Worm (Caenorhabditis elegans) whole organism, L4 larva: Measurements from ENCODE around the gene clhm-1.

Experiments
- D1046.2 ChIP-seq: fragments of 200-800 bp; sonication (Bioruptor generic); IDR thresholded peaks from 2 replicates; pipeline ENCODE4 v1.3.6; 2022; ENCODE audit warnings: missing genetic modification characterization, missing compliant biosample characterization
- F37D6.2 ChIP-seq: sonication (generic microtip); optimal IDR thresholded peaks from 2 replicates; lab custom pipeline; 2016; ENCODE audit warnings: mild to moderate bottlenecking, missing genetic modification characterization, missing compliant biosample characterization
- F49E8.2 ChIP-seq: sonication (generic microtip); optimal IDR thresholded peaks from 2 replicates; lab custom pipeline; 2016; ENCODE audit warnings: missing compliant biosample characterization, mild to moderate bottlenecking, missing genetic modification characterization, borderline replicate concordance
- Y5F2A.4 ChIP-seq: fragments of 200-800 bp; sonication (Bioruptor generic); optimal IDR thresholded peaks from 2 replicates; lab custom pipeline; 2018; ENCODE audit warnings: mild to moderate bottlenecking, missing genetic modification characterization, missing compliant biosample characterization
- ZK337.2 ChIP-seq: fragments of 200-800 bp; sonication (Bioruptor generic); IDR thresholded peaks from 2 replicates; pipeline ENCODE4 v1.3.6; 2022; ENCODE audit warnings: missing genetic modification reagents, missing genetic modification characterization, missing compliant biosample characterization
- aha-1 ChIP-seq: fragments of 150-350 bp; peaks from one replicate; lab custom pipeline; 2014; ENCODE audit warnings: missing biosample characterization, missing genetic modification characterization
- aly-2 ChIP-seq: sonication (generic microtip); optimal IDR thresholded peaks from 2 replicates; lab custom pipeline; 2018; ENCODE audit warnings: missing biosample characterization, missing genetic modification characterization
- ceh-20 ChIP-seq: fragments of 200-800 bp; sonication (Bioruptor generic); IDR thresholded peaks from 2 replicates; pipeline ENCODE4 v1.3.6; 2022; ENCODE audit warnings: missing genetic modification reagents, missing genetic modification characterization, missing compliant biosample characterization
- ceh-28 ChIP-seq: fragments of 150-350 bp; optimal IDR thresholded peaks from 2 replicates; lab custom pipeline; 2014; ENCODE audit warnings: missing biosample characterization, missing genetic modification reagents, missing genetic modification characterization
- ceh-32 ChIP-seq: sonication (generic microtip); optimal IDR thresholded peaks from 2 replicates; lab custom pipeline; 2016; ENCODE audit warnings: mild to moderate bottlenecking, missing genetic modification characterization, missing compliant biosample characterization; ENCODE audit not compliant: poor library complexity
- ceh-62 ChIP-seq: sonication (generic microtip); optimal IDR thresholded peaks from 2 replicates; lab custom pipeline; 2017; ENCODE audit warnings: missing biosample characterization, missing genetic modification characterization
- ceh-82 ChIP-seq: sonication (generic microtip); optimal IDR thresholded peaks from 2 replicates; lab custom pipeline; 2017; ENCODE audit warnings: missing biosample characterization, missing genetic modification characterization
- ces-1 ChIP-seq: fragments of 150-350 bp; sonication (generic microtip); optimal IDR thresholded peaks from 4 replicates; lab custom pipeline; 2014; ENCODE audit warnings: missing biosample characterization, missing genetic modification reagents, missing genetic modification characterization
- daf-12 ChIP-seq: fragments of 150-350 bp; optimal IDR thresholded peaks from 2 replicates; lab custom pipeline; 2014; ENCODE audit warnings: missing biosample characterization, missing genetic modification reagents, missing genetic modification characterization
- daf-16 ChIP-seq, 3 experiments: sonication (generic microtip); optimal IDR thresholded peaks; 2 replicates each; lab custom pipeline; 2016 to 2017; ENCODE audit warnings: missing genetic modification characterization in 3 of 3, missing genetic modification reagents in 3 of 3, mild to moderate bottlenecking in 2 of 3, missing compliant biosample characterization in 2 of 3, missing biosample characterization in 1 of 3, moderate library complexity in 1 of 3
- dmd-6 ChIP-seq: fragments of 200-800 bp; sonication (Bioruptor generic); IDR thresholded peaks from 2 replicates; pipeline ENCODE4 v1.3.6; 2022; ENCODE audit warnings: missing genetic modification reagents, missing genetic modification characterization, missing compliant biosample characterization
- duxl-1 ChIP-seq: sonication (generic microtip); optimal IDR thresholded peaks from 2 replicates; lab custom pipeline; 2016; ENCODE audit warnings: mild to moderate bottlenecking, missing genetic modification characterization, moderate library complexity, missing compliant biosample characterization; ENCODE audit not compliant: poor library complexity
- dve-1 ChIP-seq: sonication (generic microtip); optimal IDR thresholded peaks from 2 replicates; lab custom pipeline; 2017; ENCODE audit warnings: antibody characterized with exemption, mild to moderate bottlenecking, missing genetic modification characterization, missing compliant biosample characterization; ENCODE audit not compliant: insufficient read depth
- hif-1 ChIP-seq, 2 experiments: sonication (generic microtip); optimal IDR thresholded peaks; 2 replicates each; lab custom pipeline; 2016 to 2017; ENCODE audit warnings: missing compliant biosample characterization in 2 of 2, missing genetic modification characterization in 2 of 2, missing genetic modification reagents in 2 of 2, missing genotype in 2 of 2, mild to moderate bottlenecking in 1 of 2
- hlh-30 ChIP-seq: sonication (generic microtip); optimal IDR thresholded peaks from 2 replicates; lab custom pipeline; 2017; ENCODE audit warnings: antibody characterized with exemption, mild to moderate bottlenecking, missing genetic modification characterization, missing compliant biosample characterization; ENCODE audit not compliant: insufficient read depth
- lin-1 ChIP-seq: fragments of 200-800 bp; sonication (Bioruptor generic); IDR thresholded peaks from 2 replicates; pipeline ENCODE4 v1.3.6; 2022; ENCODE audit warnings: missing genetic modification reagents, missing genetic modification characterization, missing compliant biosample characterization
- lin-13 ChIP-seq: fragments of 150-350 bp; optimal IDR thresholded peaks from 2 replicates; lab custom pipeline; 2014; ENCODE audit warnings: missing biosample characterization, missing genetic modification reagents, missing genetic modification characterization
- lin-15B ChIP-seq: fragments of 150-350 bp; sonication (generic microtip); optimal IDR thresholded peaks from 3 replicates; lab custom pipeline; 2014; ENCODE audit warnings: missing biosample characterization, missing genetic modification characterization
- lin-38 ChIP-seq: fragments of 200-800 bp; sonication (Bioruptor generic); IDR thresholded peaks from 2 replicates; pipeline ENCODE4 v1.3.6; 2022; ENCODE audit warnings: missing genetic modification reagents, missing genetic modification characterization, missing compliant biosample characterization
- lsy-2 ChIP-seq, 2 experiments: fragments of 150-350 bp in 1 of 2; sonication (generic microtip) in 1 of 2; optimal IDR thresholded peaks; 2 replicates each; lab custom pipeline; 2014 to 2017; ENCODE audit warnings: missing biosample characterization in 2 of 2, missing genetic modification characterization in 2 of 2
- madf-9 ChIP-seq: fragments of 200-800 bp; sonication (Bioruptor generic); conservative IDR thresholded peaks from 2 replicates; pipeline ENCODE4 v1.3.6; 2022; ENCODE audit warnings: missing genetic modification reagents, missing genetic modification characterization, missing compliant biosample characterization
- mdl-1 ChIP-seq, 2 experiments: fragments of 150-350 bp in 1 of 2; sonication (generic microtip) in 1 of 2; optimal IDR thresholded peaks; 2 replicates each; lab custom pipeline; 2014 to 2017; ENCODE audit warnings: missing biosample characterization in 2 of 2, missing genetic modification characterization in 2 of 2
- mes-2 ChIP-seq: sonication (generic microtip); optimal IDR thresholded peaks from 2 replicates; lab custom pipeline; 2016; ENCODE audit warnings: missing genotype, mild to moderate bottlenecking, missing genetic modification characterization, missing compliant biosample characterization; ENCODE audit not compliant: poor library complexity, severe bottlenecking
- nhr-25 ChIP-seq: sonication (generic microtip); optimal IDR thresholded peaks from 2 replicates; lab custom pipeline; 2017; ENCODE audit warnings: missing genetic modification characterization, mild to moderate bottlenecking, missing compliant biosample characterization, antibody characterized with exemption, moderate library complexity, borderline replicate concordance; ENCODE audit not compliant: insufficient read depth
- nhr-28 ChIP-seq: fragments of 150-350 bp; optimal IDR thresholded peaks from 2 replicates; lab custom pipeline; 2014; ENCODE audit warnings: missing biosample characterization, missing genetic modification characterization
- nhr-76 ChIP-seq: fragments of 150-350 bp; optimal IDR thresholded peaks from 2 replicates; lab custom pipeline; 2014; ENCODE audit warnings: missing biosample characterization, missing genetic modification characterization
- rbr-2 ChIP-seq: sonication (generic microtip); optimal IDR thresholded peaks from 2 replicates; lab custom pipeline; 2016; ENCODE audit warnings: missing genotype, missing genetic modification characterization, missing compliant biosample characterization
- sdz-12 ChIP-seq: fragments of 200-800 bp; sonication (Bioruptor generic); optimal IDR thresholded peaks from 2 replicates; lab custom pipeline; 2018; ENCODE audit warnings: mild to moderate bottlenecking, missing genetic modification characterization, missing compliant biosample characterization
- set-16 ChIP-seq: fragments of 200-800 bp; sonication (Bioruptor generic); IDR thresholded peaks from 2 replicates; pipeline ENCODE4 v1.3.6; 2022; ENCODE audit warnings: missing genetic modification reagents, missing genetic modification characterization, missing compliant biosample characterization
- tag-97 ChIP-seq: fragments of 200-800 bp; sonication (Bioruptor generic); IDR thresholded peaks from 2 replicates; pipeline ENCODE4 v1.3.6; 2022; ENCODE audit warnings: missing genetic modification characterization, missing compliant biosample characterization
- unc-62 ChIP-seq, 3 experiments: fragments of 150-350 bp in 1 of 3; sonication (generic microtip); optimal IDR thresholded peaks in 2 of 3; peaks in 1 of 3; 1 replicate in 1 of 3; 2 replicates in 2 of 3; lab custom pipeline; 2014 to 2017; ENCODE audit warnings: missing biosample characterization in 3 of 3, missing genetic modification characterization in 3 of 3, missing genetic modification reagents in 3 of 3, missing genotype in 1 of 3
- zag-1 ChIP-seq: fragments of 150-350 bp; optimal IDR thresholded peaks from 2 replicates; lab custom pipeline; 2014; ENCODE audit warnings: missing biosample characterization, missing genetic modification characterization
- zfp-2 ChIP-seq: sonication (generic microtip); optimal IDR thresholded peaks from 2 replicates; lab custom pipeline; 2016; ENCODE audit warnings: mild to moderate bottlenecking, missing genetic modification characterization, missing compliant biosample characterization
- zip-11 ChIP-seq: fragments of 200-800 bp; sonication (Bioruptor generic); IDR thresholded peaks from 2 replicates; pipeline ENCODE4 v1.3.6; 2022; ENCODE audit warnings: missing genetic modification characterization, missing compliant biosample characterization
- zip-2 ChIP-seq: fragments of 150-350 bp; optimal IDR thresholded peaks from 2 replicates; lab custom pipeline; 2014; ENCODE audit warnings: missing biosample characterization, missing genetic modification characterization

The clhm-1 gene

ce11 chrII:6847917-6848379, 22.9 kb downstream of the clhm-1 start, which contains the start of gene tbc-6 (continued):
- TF ChIP-seq zfp-2 (tag; lab: Kevin White, UChicago) (no peak), nhr-76 (tag; lab: Kevin White, UChicago) (no peak), ceh-82 (tag; lab: Kevin White, UChicago) (no peak), lin-13 (no peak), tag-97 (GFP tag; lab: Robert Waterston, UW) (no peak), aly-2 (tag; lab: Kevin White, UChicago) (peak; percentile 93)

- TF ChIP-seq hlh-30 (tag; lab: Kevin White, UChicago) (peak; percentile 7), aly-2 (tag; lab: Kevin White, UChicago) (no peak), sdz-12 (GFP tag; lab: Kevin White, UChicago) (no peak), ceh-32 (no peak), set-16 (GFP tag; lab: Robert Waterston, UW) (peak; percentile 86)
Observed at ce11 chrII:6846723-6847122, 24.1 kb downstream of the clhm-1 start.

DNA sequence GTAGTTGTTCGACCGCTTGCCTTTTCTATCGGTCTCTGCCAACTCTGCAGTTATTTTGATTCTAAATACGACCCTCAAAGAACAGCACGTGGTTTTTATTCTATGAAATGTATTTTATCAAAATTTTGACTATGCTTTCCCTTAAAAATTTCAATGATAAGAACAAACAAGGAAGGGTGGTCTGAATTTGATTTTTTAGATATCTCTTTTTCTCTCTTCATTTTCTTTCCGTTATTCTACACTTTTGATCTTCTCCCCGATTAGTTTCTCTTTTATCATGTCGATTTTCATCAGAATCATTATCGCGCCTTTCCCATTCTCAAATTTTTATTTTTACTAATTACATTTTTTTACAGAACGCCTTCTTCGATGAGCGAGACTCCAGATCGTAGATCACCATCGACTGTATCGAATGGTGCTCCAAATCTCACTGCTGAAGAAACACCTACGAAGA, 25.8 kb downstream of the clhm-1 start:
- TF ChIP-seq ceh-20 (GFP tag; lab: Robert Waterston, UW) = no peak
- TF ChIP-seq ceh-62 = no peak
- TF ChIP-seq nhr-28 (tag; lab: Kevin White, UChicago) = peak; percentile 53
- no peak for TF ChIP-seq lin-38
- TF ChIP-seq zip-2 (tag; lab: Kevin White, UChicago) = no peak
- TF ChIP-seq mdl-1 (tag; optimal IDR thresholded peaks at IDR 0.05; lab: Kevin White, UChicago) = peak in 1 of 2 experiments; percentile 38
- TF ChIP-seq dve-1 = peak; percentile 48
- TF ChIP-seq lsy-2 (tag; optimal IDR thresholded peaks at IDR 0.05; lab: Kevin White, UChicago) = no peak
- TF ChIP-seq daf-16 (GFP tag; optimal IDR thresholded peaks at IDR 0.05; lab: Kevin White, UChicago) = no peak
- peak; percentile 8 for TF ChIP-seq daf-16 (tag; optimal IDR thresholded peaks at IDR 0.05; lab: Kevin White, UChicago)
- TF ChIP-seq ceh-32 = no peak
- no peak for TF ChIP-seq zag-1 (tag; lab: Kevin White, UChicago)

DNA sequence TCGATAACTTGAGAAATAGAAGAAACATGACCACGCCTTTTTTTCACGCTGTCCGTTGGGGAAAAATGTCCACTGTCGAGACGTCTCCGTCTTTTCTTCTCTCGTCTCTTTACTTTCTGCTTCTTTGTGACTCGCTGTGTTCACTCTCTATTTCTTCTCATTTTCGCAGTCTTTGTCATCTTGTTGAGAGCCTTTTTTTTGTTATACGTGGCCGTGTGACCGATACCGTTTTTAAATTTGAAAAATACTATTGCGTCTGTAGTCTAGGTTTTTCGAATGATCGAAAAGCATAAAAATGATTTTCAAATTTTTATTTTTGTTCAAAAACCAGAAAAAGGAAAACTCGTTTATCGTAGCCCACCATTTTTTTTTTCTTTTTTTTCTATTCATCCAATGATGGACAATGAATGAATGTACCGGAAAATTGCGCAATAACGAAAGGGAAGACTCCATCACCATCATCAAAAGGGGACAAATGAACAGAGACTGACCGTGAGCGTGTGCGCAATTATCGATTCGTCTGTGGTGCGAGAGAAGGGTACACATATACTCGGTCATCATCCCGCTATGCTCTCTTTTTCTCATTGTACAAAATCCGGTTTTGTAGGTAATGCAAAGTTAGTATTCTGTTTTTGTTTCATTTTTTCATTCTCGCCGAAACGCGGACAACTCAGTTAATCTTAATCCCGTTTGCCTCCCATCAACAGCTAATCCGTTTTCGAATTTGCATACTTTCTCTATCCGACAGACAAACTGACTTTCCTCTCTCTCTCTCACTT, 26.4 kb downstream of the clhm-1 start:
- TF ChIP-seq aha-1 (tag; lab: Kevin White, UChicago) (peak; percentile 12), ceh-28 (tag; lab: Kevin White, UChicago) (peak; percentile 48), mes-2 (tag; lab: Kevin White, UChicago) (peak; percentile 45), dve-1 (peak; percentile 36), ceh-20 (GFP tag; lab: Robert Waterston, UW) (no peak), ZK337.2 (no peak), lin-1 (GFP tag; lab: Robert Waterston, UW) (no peak), nhr-25 (no peak), rbr-2 (no peak), lsy-2 (tag; optimal IDR thresholded peaks at IDR 0.05; lab: Kevin White, UChicago) (peak in 1 of 2 experiments; percentile 18), zip-11 (no peak), lin-15B (tag; lab: Kevin White, UChicago) (no peak), madf-9 (no peak), hif-1 (tag; optimal IDR thresholded peaks at IDR 0.05; lab: Kevin White, UChicago) (no peak), unc-62 (GFP tag; optimal IDR thresholded peaks at IDR 0.05 in 1 of 2; lab: Kevin White, UChicago) (peak in 1 of 2 experiments; percentile 84), unc-62 (tag; optimal IDR thresholded peaks at IDR 0.05; lab: Kevin White, UChicago) (no peak), daf-12 (tag; lab: Kevin White, UChicago) (no peak), ces-1 (GFP tag; lab: Kevin White, UChicago) (peak; percentile 42), duxl-1 (tag; lab: Kevin White, UChicago) (no peak), F49E8.2 (tag; lab: Kevin White, UChicago) (no peak), Y5F2A.4 (GFP tag; lab: Kevin White, UChicago) (no peak), dmd-6 (GFP tag; lab: Robert Waterston, UW) (no peak), aly-2 (tag; lab: Kevin White, UChicago) (no peak), F37D6.2 (tag; lab: Kevin White, UChicago) (no peak), hlh-30 (tag; lab: Kevin White, UChicago) (peak; percentile 47), D1046.2 (GFP tag; lab: Robert Waterston, UW) (no peak)
